Fruit fly (Drosophila melanogaster): Measurements from ENCODE around the gene CG14416.

- TF ChIP-seq CG6272 (GFP tag; IDR thresholded peaks at IDR 0.05) (no peak), chn (GFP tag; optimal IDR thresholded peaks at IDR 0.05) (no peak), CG10267 (tag; optimal IDR thresholded peaks at IDR 0.05) (no peak), CG30020 (tag; optimal IDR thresholded peaks at IDR 0.05) (no peak)
Measured at dm6 chrX:2883561-2883960, 10.9 kb upstream of the CG14416 start, which contains the start of gene CG14418.
